Worm (Caenorhabditis elegans) whole organism, L3 larva: ENCODE results near the gene F29B9.5.

Experiments
- R02D3.7 ChIP-seq: fragments of 150-350 bp; optimal IDR thresholded peaks from 2 replicates; lab custom pipeline; 2014; ENCODE audit warnings: missing biosample characterization, missing genetic modification characterization
- aly-2 ChIP-seq: fragments of 150-350 bp; optimal IDR thresholded peaks from 2 replicates; lab custom pipeline; 2014; ENCODE audit warnings: missing biosample characterization, missing genetic modification characterization
- ama-1 ChIP-seq: fragments of 150-350 bp; optimal IDR thresholded peaks from 2 replicates; lab custom pipeline; 2018
- elt-2 ChIP-seq: sonication (generic microtip); optimal IDR thresholded peaks from 2 replicates; lab custom pipeline; 2016; ENCODE audit warnings: missing genetic modification reagents, mild to moderate bottlenecking, missing genetic modification characterization, missing compliant biosample characterization
- elt-3 ChIP-seq, 3 experiments: fragments of 150-350 bp in 1 of 3; sonication (generic microtip) in 2 of 3; optimal IDR thresholded peaks; 2 replicates in 2 of 3; 4 replicates in 1 of 3; lab custom pipeline; 2014 to 2017; ENCODE audit warnings: missing biosample characterization in 3 of 3, missing genetic modification characterization in 3 of 3
- fos-1 ChIP-seq: fragments of 150-350 bp; optimal IDR thresholded peaks from 2 replicates; lab custom pipeline; 2014; ENCODE audit warnings: missing biosample characterization, missing genetic modification characterization
- nhr-11 ChIP-seq: fragments of 150-350 bp; optimal IDR thresholded peaks from 2 replicates; lab custom pipeline; 2014; ENCODE audit warnings: missing biosample characterization, missing genetic modification characterization
- nhr-23 ChIP-seq: fragments of 150-350 bp; optimal IDR thresholded peaks from 2 replicates; lab custom pipeline; 2014; ENCODE audit warnings: missing biosample characterization, missing genetic modification reagents, missing genetic modification characterization
- nhr-25 ChIP-seq: sonication (generic microtip); optimal IDR thresholded peaks from 2 replicates; lab custom pipeline; 2017; ENCODE audit warnings: missing biosample characterization, missing genetic modification characterization
- nhr-77 ChIP-seq: fragments of 150-350 bp; optimal IDR thresholded peaks from 2 replicates; lab custom pipeline; 2014; ENCODE audit warnings: missing biosample characterization, missing genetic modification characterization
- snpc-4 ChIP-seq: fragments of 150-350 bp; optimal IDR thresholded peaks from 2 replicates; lab custom pipeline; 2014; ENCODE audit warnings: missing biosample characterization, missing genetic modification characterization
- tbx-2 ChIP-seq: sonication (generic microtip); optimal IDR thresholded peaks from 2 replicates; lab custom pipeline; 2016; ENCODE audit warnings: mild to moderate bottlenecking, missing genetic modification characterization, missing compliant biosample characterization
- unc-62 ChIP-seq: fragments of 150-350 bp; sonication (generic microtip); optimal IDR thresholded peaks from 4 replicates; lab custom pipeline; 2014; ENCODE audit warnings: missing biosample characterization, missing genetic modification reagents, missing genetic modification characterization
- ztf-4 ChIP-seq: fragments of 150-350 bp; optimal IDR thresholded peaks from 2 replicates; lab custom pipeline; 2014; ENCODE audit warnings: missing biosample characterization, missing genetic modification characterization

- peak; percentile 78 for TF ChIP-seq ama-1 (lab: Kevin White, UChicago)
- no peak for TF ChIP-seq fos-1
- no peak for TF ChIP-seq R02D3.7 (tag; lab: Kevin White, UChicago)
- TF ChIP-seq tbx-2 (tag; lab: Kevin White, UChicago), result no peak
- no peak for TF ChIP-seq aly-2 (tag; lab: Kevin White, UChicago)
- TF ChIP-seq elt-2 (tag; lab: Kevin White, UChicago), result no peak
- TF ChIP-seq nhr-11 (tag; lab: Kevin White, UChicago), result no peak
- TF ChIP-seq snpc-4 (tag; lab: Kevin White, UChicago), result no peak
- TF ChIP-seq nhr-77 (tag; lab: Kevin White, UChicago), result no peak
- TF ChIP-seq nhr-23, result no peak
- no peak for TF ChIP-seq unc-62 (GFP tag; lab: Kevin White, UChicago)
- no peak for TF ChIP-seq elt-3 (tag; optimal IDR thresholded peaks at IDR 0.05; lab: Kevin White, UChicago)
- TF ChIP-seq ztf-4 (tag; lab: Kevin White, UChicago), result no peak
- TF ChIP-seq nhr-25 (tag; lab: Kevin White, UChicago), result no peak
Observed at ce11 chrIV:4652365-4652844, at the start of gene F29B9.5.
